Fruit fly (Drosophila melanogaster): ENCODE data around the gene CG17475.

Gene CG17475

dm6 chr3R:17110880-17111726 lies 19.1 kb downstream of the CG17475 start:
- peak; percentile 35 for TF ChIP-seq Vsx2 (GFP tag; optimal IDR thresholded peaks at IDR 0.05; ENCODE audit: partially characterized antibody)
- no peak for TF ChIP-seq usp (GFP tag; optimal IDR thresholded peaks at IDR 0.05)
- TF ChIP-seq woc (GFP tag; optimal IDR thresholded peaks at IDR 0.05): no peak
- no peak for TF ChIP-seq Myc (optimal IDR thresholded peaks at IDR 0.05)
- no peak for TF ChIP-seq pan (optimal IDR thresholded peaks at IDR 0.05)
- TF ChIP-seq brk (GFP tag; optimal IDR thresholded peaks at IDR 0.05): no peak
- TF ChIP-seq Abd-B (GFP tag; optimal IDR thresholded peaks at IDR 0.05): no peak
- TF ChIP-seq Rel (GFP tag; optimal IDR thresholded peaks at IDR 0.05): no peak
- peak; percentile 62 for TF ChIP-seq Rel (tag; optimal IDR thresholded peaks at IDR 0.05)
- no peak for TF ChIP-seq tai (GFP tag; optimal IDR thresholded peaks at IDR 0.05)
- no peak for TF ChIP-seq CrebA (GFP tag; optimal IDR thresholded peaks at IDR 0.05; ENCODE audit: borderline replicate concordance)
- TF ChIP-seq h (GFP tag; optimal IDR thresholded peaks at IDR 0.05): peak; percentile 58
- no peak for TF ChIP-seq Jra (GFP tag; optimal IDR thresholded peaks at IDR 0.05)
- TF ChIP-seq rgr (GFP tag; optimal IDR thresholded peaks at IDR 0.05): no peak
- no peak for TF ChIP-seq N (GFP tag; optimal IDR thresholded peaks at IDR 0.05)

dm6 chr3R:17108881-17109280 lies 21.3 kb downstream of the CG17475 start:
- no peak for TF ChIP-seq brk (GFP tag; optimal IDR thresholded peaks at IDR 0.05)
- TF ChIP-seq pan (optimal IDR thresholded peaks at IDR 0.05): no peak
- no peak for TF ChIP-seq dl (GFP tag; optimal IDR thresholded peaks at IDR 0.05; ENCODE audit: insufficient read depth in 1 of 2, partially characterized antibody in 2 of 2)
- peak; percentile 58 for TF ChIP-seq Myc (optimal IDR thresholded peaks at IDR 0.05)
- no peak for TF ChIP-seq psq (GFP tag; optimal IDR thresholded peaks at IDR 0.05)
- no peak for TF ChIP-seq Vsx2 (GFP tag; optimal IDR thresholded peaks at IDR 0.05; ENCODE audit: partially characterized antibody)
- no peak for TF ChIP-seq usp (GFP tag; optimal IDR thresholded peaks at IDR 0.05)
- no peak for TF ChIP-seq N (GFP tag; optimal IDR thresholded peaks at IDR 0.05)

dm6 chr3R:17087977-17088618 lies 42.1 kb downstream of the CG17475 start, which contains the start of gene cal1:
TSS of gene cal1 (plus strand) at chr3R:17088280.
- TF ChIP-seq jim (GFP tag; optimal IDR thresholded peaks at IDR 0.05) (no peak), Dif (GFP tag; optimal IDR thresholded peaks at IDR 0.05; ENCODE audit: partially characterized antibody) (peak; percentile 32), ey (GFP tag; optimal IDR thresholded peaks at IDR 0.05) (no peak), Rel (GFP tag; optimal IDR thresholded peaks at IDR 0.05) (no peak), Rel (tag; optimal IDR thresholded peaks at IDR 0.05) (peak; percentile 83), brk (GFP tag; optimal IDR thresholded peaks at IDR 0.05) (no peak)

- TF ChIP-seq OdsH (GFP tag; optimal IDR thresholded peaks at IDR 0.05) (no peak), Rel (GFP tag; optimal IDR thresholded peaks at IDR 0.05) (no peak), Rel (tag; optimal IDR thresholded peaks at IDR 0.05) (peak; percentile 5)
Observed at dm6 chr3R:17085029-17085807, 45.0 kb downstream of the CG17475 start, which contains the start of gene GckIII. TSS of gene GckIII (plus strand) at chr3R:17085513.

dm6 chr3R:17082471-17082870 lies 47.8 kb downstream of the CG17475 start:
- TF ChIP-seq jim (GFP tag; optimal IDR thresholded peaks at IDR 0.05): no peak
- TF ChIP-seq GATAd (GFP tag; optimal IDR thresholded peaks at IDR 0.05): no peak
- no peak for TF ChIP-seq woc (GFP tag; optimal IDR thresholded peaks at IDR 0.05)
- no peak for TF ChIP-seq foxo (GFP tag; optimal IDR thresholded peaks at IDR 0.05)
- TF ChIP-seq sage (GFP tag; optimal IDR thresholded peaks at IDR 0.05): no peak

dm6 chr3R:17081359-17081935 lies 48.8 kb downstream of the CG17475 start:
- peak; percentile 4 for TF ChIP-seq Sp1 (GFP tag; optimal IDR thresholded peaks at IDR 0.05)
- TF ChIP-seq foxo (GFP tag; optimal IDR thresholded peaks at IDR 0.05): no peak
- TF ChIP-seq Hnf4 (GFP tag; optimal IDR thresholded peaks at IDR 0.05): no peak
- TF ChIP-seq HLH106 (tag; optimal IDR thresholded peaks at IDR 0.05): peak; percentile 18
